Worm (Caenorhabditis elegans) whole organism, L1 larva: ENCODE data around the gene T11G6.5.

ENCODE experiments used
- C16A3.4 ChIP-seq: fragments of 150-350 bp; optimal IDR thresholded peaks from 2 replicates; lab custom pipeline; 2014; ENCODE audit warnings: missing biosample characterization, missing genetic modification characterization
- C34B4.2 ChIP-seq: sonication (generic microtip); optimal IDR thresholded peaks from 2 replicates; lab custom pipeline; 2017; ENCODE audit warnings: mild to moderate bottlenecking, missing genetic modification characterization, missing compliant biosample characterization
- aha-1 ChIP-seq: fragments of 150-350 bp; optimal IDR thresholded peaks from 2 replicates; lab custom pipeline; 2014; ENCODE audit warnings: missing biosample characterization, missing genetic modification characterization
- alr-1 ChIP-seq: fragments of 200-800 bp; sonication (Bioruptor generic); optimal IDR thresholded peaks from 2 replicates; lab custom pipeline; 2018; ENCODE audit warnings: borderline replicate concordance, mild to moderate bottlenecking, missing genetic modification characterization, missing compliant biosample characterization
- blmp-1 ChIP-seq: fragments of 150-350 bp; optimal IDR thresholded peaks from 2 replicates; lab custom pipeline; 2014; ENCODE audit warnings: missing biosample characterization, missing genetic modification characterization
- ceh-63 ChIP-seq: fragments of 200-800 bp; sonication (Bioruptor generic); optimal IDR thresholded peaks from 2 replicates; lab custom pipeline; 2018; ENCODE audit warnings: mild to moderate bottlenecking, missing genetic modification characterization, missing compliant biosample characterization
- ceh-8 ChIP-seq: fragments of 200-800 bp; sonication (Bioruptor generic); optimal IDR thresholded peaks from 2 replicates; lab custom pipeline; 2018; ENCODE audit warnings: mild to moderate bottlenecking, missing genetic modification characterization, moderate library complexity, missing compliant biosample characterization
- ceh-88 ChIP-seq: fragments of 200-800 bp; sonication (Bioruptor generic); IDR thresholded peaks from 2 replicates; pipeline ENCODE4 v1.3.6; 2022; ENCODE audit warnings: missing genetic modification characterization, missing compliant biosample characterization
- ceh-90 ChIP-seq: sonication (generic microtip); optimal IDR thresholded peaks from 2 replicates; lab custom pipeline; 2016; ENCODE audit warnings: missing genetic modification characterization, missing compliant biosample characterization
- ces-1 ChIP-seq: fragments of 150-350 bp; optimal IDR thresholded peaks from 2 replicates; lab custom pipeline; 2014; ENCODE audit warnings: missing biosample characterization, missing genetic modification reagents, missing genetic modification characterization
- dpl-1 ChIP-seq, 3 experiments: fragments of 150-350 bp in 2 of 3; sonication (generic microtip) in 1 of 3; optimal IDR thresholded peaks; 2 replicates each; lab custom pipeline; 2014 to 2017; ENCODE audit warnings: missing biosample characterization in 3 of 3, missing genetic modification characterization in 3 of 3, missing genetic modification reagents in 3 of 3
- dsc-1 ChIP-seq: sonication (generic microtip); optimal IDR thresholded peaks from 2 replicates; lab custom pipeline; 2016; ENCODE audit warnings: mild to moderate bottlenecking, missing genetic modification characterization, missing compliant biosample characterization
- efl-1 ChIP-seq, 4 experiments: fragments of 150-350 bp; optimal IDR thresholded peaks in 3 of 4; peaks in 1 of 4; 1 replicate in 1 of 4; 2 replicates in 3 of 4; lab custom pipeline; 2014; ENCODE audit warnings: missing biosample characterization in 2 of 4, missing genetic modification characterization in 2 of 4, missing genetic modification reagents in 2 of 4
- egl-13 ChIP-seq: sonication (generic microtip); optimal IDR thresholded peaks from 2 replicates; lab custom pipeline; 2016; ENCODE audit warnings: missing genotype, missing genetic modification reagents, missing genetic modification characterization, missing compliant biosample characterization
- elt-3 ChIP-seq, 6 experiments: fragments of 150-350 bp in 1 of 6; sonication (generic microtip); optimal IDR thresholded peaks; 2 replicates each; lab custom pipeline; 2017 to 2018; ENCODE audit warnings: missing biosample characterization in 6 of 6, missing genetic modification characterization in 6 of 6, inconsistent platforms in 1 of 6
- ets-5 ChIP-seq: fragments of 200-800 bp; sonication (Bioruptor generic); IDR thresholded peaks from 2 replicates; pipeline ENCODE4 v1.3.6; 2022; ENCODE audit warnings: missing genetic modification characterization, missing compliant biosample characterization
- fkh-4 ChIP-seq: sonication (generic microtip); optimal IDR thresholded peaks from 2 replicates; lab custom pipeline; 2016; ENCODE audit warnings: missing compliant biosample characterization, missing genetic modification characterization, borderline replicate concordance
- hlh-17 ChIP-seq: fragments of 200-800 bp; sonication (Bioruptor generic); optimal IDR thresholded peaks from 2 replicates; lab custom pipeline; 2018; ENCODE audit warnings: missing genetic modification characterization, mild to moderate bottlenecking, missing compliant biosample characterization, moderate library complexity, borderline replicate concordance
- irx-1 ChIP-seq: sonication (generic microtip); optimal IDR thresholded peaks from 2 replicates; lab custom pipeline; 2016; ENCODE audit warnings: missing genetic modification characterization, missing compliant biosample characterization
- lir-3 ChIP-seq: sonication (generic microtip); optimal IDR thresholded peaks from 2 replicates; lab custom pipeline; 2016; ENCODE audit warnings: mild to moderate bottlenecking, missing genetic modification characterization, moderate library complexity, missing compliant biosample characterization; ENCODE audit not compliant: poor library complexity
- lsy-2 ChIP-seq, 2 experiments: fragments of 150-350 bp; optimal IDR thresholded peaks; 2 replicates each; lab custom pipeline; 2014; ENCODE audit warnings: missing biosample characterization in 2 of 2, missing genetic modification characterization in 2 of 2
- mdl-1 ChIP-seq, 2 experiments: fragments of 150-350 bp; optimal IDR thresholded peaks; 2 replicates each; lab custom pipeline; 2014 to 2017; ENCODE audit warnings: missing biosample characterization in 2 of 2, missing genetic modification characterization in 2 of 2, inconsistent platforms in 1 of 2
- mef-2 ChIP-seq: fragments of 150-350 bp; optimal IDR thresholded peaks from 2 replicates; lab custom pipeline; 2014; ENCODE audit warnings: missing biosample characterization, missing genetic modification characterization
- nhr-28 ChIP-seq: fragments of 150-350 bp; optimal IDR thresholded peaks from 2 replicates; lab custom pipeline; 2014; ENCODE audit warnings: missing biosample characterization, missing genetic modification characterization
- nhr-77 ChIP-seq: fragments of 150-350 bp; optimal IDR thresholded peaks from 2 replicates; lab custom pipeline; 2014; ENCODE audit warnings: missing biosample characterization, missing genetic modification characterization
- nhr-85 ChIP-seq: sonication (generic microtip); peaks from one replicate; lab custom pipeline; 2016; ENCODE audit warnings: missing genetic modification characterization, inconsistent platforms, missing compliant biosample characterization
- nhr-90 ChIP-seq: sonication (generic microtip); optimal IDR thresholded peaks from 2 replicates; lab custom pipeline; 2016; ENCODE audit warnings: mild to moderate bottlenecking, missing genetic modification characterization, missing compliant biosample characterization; ENCODE audit not compliant: poor library complexity
- pag-3 ChIP-seq: sonication (generic microtip); optimal IDR thresholded peaks from 2 replicates; lab custom pipeline; 2017; ENCODE audit warnings: missing genetic modification characterization, mild to moderate bottlenecking, missing compliant biosample characterization, antibody characterized with exemption, borderline replicate concordance; ENCODE audit not compliant: insufficient read depth
- sox-4 ChIP-seq: sonication (generic microtip); optimal IDR thresholded peaks from 2 replicates; lab custom pipeline; 2016; ENCODE audit warnings: missing genetic modification characterization, missing compliant biosample characterization
- sptf-1 ChIP-seq: fragments of 150-350 bp; optimal IDR thresholded peaks from 2 replicates; lab custom pipeline; 2014; ENCODE audit warnings: missing biosample characterization, missing genetic modification characterization
- sup-37 ChIP-seq: fragments of 200-800 bp; sonication (Bioruptor generic); optimal IDR thresholded peaks from 2 replicates; lab custom pipeline; 2018; ENCODE audit warnings: mild to moderate bottlenecking, missing genetic modification characterization, missing compliant biosample characterization
- tbx-2 ChIP-seq: sonication (generic microtip); optimal IDR thresholded peaks from 2 replicates; lab custom pipeline; 2016; ENCODE audit warnings: missing genetic modification characterization, missing compliant biosample characterization
- tlp-1 ChIP-seq: fragments of 150-350 bp; optimal IDR thresholded peaks from 2 replicates; lab custom pipeline; 2014; ENCODE audit warnings: missing biosample characterization, missing genetic modification characterization
- unc-130 ChIP-seq: fragments of 150-350 bp; optimal IDR thresholded peaks from 2 replicates; lab custom pipeline; 2017; ENCODE audit warnings: missing biosample characterization, missing genetic modification characterization, inconsistent platforms
- unc-86 ChIP-seq: sonication (generic microtip); optimal IDR thresholded peaks from 2 replicates; lab custom pipeline; 2016; ENCODE audit warnings: missing genetic modification characterization, missing compliant biosample characterization

The T11G6.5 gene

ce11 chrIV:10810820-10811219 is 31.7 kb downstream of the T11G6.5 start (continued):
- no peak for TF ChIP-seq nhr-85 (tag; lab: Kevin White, UChicago)
- TF ChIP-seq blmp-1 (tag; lab: Kevin White, UChicago) = peak; percentile 6
- no peak for TF ChIP-seq sptf-1
- no peak for TF ChIP-seq irx-1 (tag; lab: Kevin White, UChicago)
- TF ChIP-seq ceh-90 (tag; lab: Kevin White, UChicago) = no peak
- no peak for TF ChIP-seq C34B4.2 (tag; lab: Kevin White, UChicago)
- TF ChIP-seq tbx-2 = no peak
- TF ChIP-seq elt-3 (tag; optimal IDR thresholded peaks at IDR 0.05; lab: Kevin White, UChicago) = peak in 1 of 6 experiments; percentile 15
- no peak for TF ChIP-seq unc-86
- TF ChIP-seq pag-3 (tag; lab: Kevin White, UChicago) = no peak
- no peak for TF ChIP-seq sup-37 (GFP tag; lab: Kevin White, UChicago)
- no peak for TF ChIP-seq sox-4 (tag; lab: Kevin White, UChicago)
- TF ChIP-seq dpl-1 (GFP tag; optimal IDR thresholded peaks at IDR 0.05; lab: Kevin White, UChicago) = no peak
- no peak for TF ChIP-seq ces-1 (GFP tag; lab: Kevin White, UChicago)
- no peak for TF ChIP-seq C16A3.4 (tag; lab: Kevin White, UChicago)
- no peak for TF ChIP-seq egl-13
- TF ChIP-seq alr-1 (tag; lab: Kevin White, UChicago) = no peak
- TF ChIP-seq lir-3 (tag; lab: Kevin White, UChicago) = no peak
- TF ChIP-seq unc-130 (tag; lab: Kevin White, UChicago) = no peak
- no peak for TF ChIP-seq lsy-2 (tag; optimal IDR thresholded peaks at IDR 0.05; lab: Kevin White, UChicago)
- TF ChIP-seq, all 84 proteins: peak for 6

- no peak for TF ChIP-seq sptf-1
- TF ChIP-seq dsc-1 (tag; lab: Kevin White, UChicago) = peak; percentile 84
- peak; percentile 73 for TF ChIP-seq fkh-4 (tag; lab: Kevin White, UChicago)
Observed at ce11 chrIV:10803973-10804372, 38.6 kb downstream of the T11G6.5 start.

DNA sequence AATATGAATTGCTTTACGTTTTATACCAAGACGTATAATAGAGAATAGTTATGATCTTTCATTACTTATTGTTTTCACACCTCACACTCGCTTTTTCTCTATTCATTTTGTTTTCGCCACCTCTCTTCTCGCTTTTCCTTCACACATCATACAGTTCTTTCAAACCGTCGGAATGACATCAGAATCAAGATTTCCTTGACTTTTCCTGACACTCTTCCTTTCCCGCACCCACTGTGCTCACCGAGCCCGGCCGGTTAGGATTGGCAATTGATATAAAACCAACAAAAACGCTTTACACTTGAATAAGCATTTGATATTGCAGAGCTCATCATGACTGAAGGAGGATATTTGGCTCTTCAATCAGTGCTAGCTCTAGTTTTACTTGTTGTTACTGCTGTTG is 43.2 kb downstream of the T11G6.5 start, which contains the start of gene zipt-2.1:
Gene zipt-2.1, plus strand, starts transcription at position 301 of the 400 bp plus-strand sequence.
- TF ChIP-seq ceh-90 (tag; lab: Kevin White, UChicago) = no peak
- no peak for TF ChIP-seq unc-130 (tag; lab: Kevin White, UChicago)
- no peak for TF ChIP-seq hlh-17
- no peak for TF ChIP-seq irx-1 (tag; lab: Kevin White, UChicago)
- TF ChIP-seq ceh-8 (GFP tag; lab: Kevin White, UChicago) = no peak
- no peak for TF ChIP-seq lir-3 (tag; lab: Kevin White, UChicago)
- no peak for TF ChIP-seq mef-2 (tag; lab: Kevin White, UChicago)
- TF ChIP-seq nhr-77 = no peak
- no peak for TF ChIP-seq mdl-1 (tag; optimal IDR thresholded peaks at IDR 0.05; lab: Kevin White, UChicago)
- TF ChIP-seq ets-5 (GFP tag; lab: Robert Waterston, UW) = no peak
- TF ChIP-seq ceh-63 (GFP tag; lab: Kevin White, UChicago) = no peak
- TF ChIP-seq ceh-88 (GFP tag; lab: Robert Waterston, UW) = no peak
- TF ChIP-seq aha-1 (tag; lab: Kevin White, UChicago) = no peak
- no peak for TF ChIP-seq lsy-2 (tag; optimal IDR thresholded peaks at IDR 0.05; lab: Kevin White, UChicago)
- TF ChIP-seq nhr-28 = no peak

ce11 chrIV:10798604-10799003 is 44.0 kb downstream of the T11G6.5 start:
- TF ChIP-seq tlp-1 (tag; lab: Kevin White, UChicago) (no peak), efl-1 (optimal IDR thresholded peaks at IDR 0.05; lab: Kevin White, UChicago) (no peak), efl-1 (GFP tag; optimal IDR thresholded peaks at IDR 0.05 in 1 of 2; lab: Kevin White, UChicago) (peak in 1 of 2 experiments; percentile 78), hlh-17 (no peak), nhr-90 (no peak), ceh-8 (GFP tag; lab: Kevin White, UChicago) (no peak), dpl-1 (GFP tag; optimal IDR thresholded peaks at IDR 0.05; lab: Kevin White, UChicago) (no peak)
